Worm (Caenorhabditis elegans): ENCODE results near the gene F46B6.5.

The F46B6.5 gene

ce11 chrV:9738077-9738705, 44.7 kb downstream of the F46B6.5 start:
- TF ChIP-seq ceh-36 (tag; optimal IDR thresholded peaks at IDR 0.05) (no peak), flt-1 (GFP tag; IDR thresholded peaks at IDR 0.05) (no peak), tbx-11 (GFP tag; IDR thresholded peaks at IDR 0.05) (no peak), ets-7 (tag; optimal IDR thresholded peaks at IDR 0.05) (no peak), tra-4 (tag; optimal IDR thresholded peaks at IDR 0.05) (no peak), ama-1 (optimal IDR thresholded peaks at IDR 0.05) (no peak), aly-1 (tag; optimal IDR thresholded peaks at IDR 0.05) (no peak), B0310.2 (tag; optimal IDR thresholded peaks at IDR 0.05) (no peak)

- TF ChIP-seq pes-1 (GFP tag; IDR thresholded peaks at IDR 0.05) (no peak), tbx-37 (GFP tag; conservative IDR thresholded peaks at IDR 0.05) (no peak), ceh-13 (GFP tag; optimal IDR thresholded peaks at IDR 0.05) (no peak), B0310.2 (tag; optimal IDR thresholded peaks at IDR 0.05) (no peak), aly-1 (tag; optimal IDR thresholded peaks at IDR 0.05) (no peak), scrt-1 (GFP tag; IDR thresholded peaks at IDR 0.05) (no peak), tra-4 (tag; optimal IDR thresholded peaks at IDR 0.05) (no peak), ama-1 (optimal IDR thresholded peaks at IDR 0.05) (no peak), flt-1 (GFP tag; IDR thresholded peaks at IDR 0.05) (no peak), ets-7 (tag; optimal IDR thresholded peaks at IDR 0.05) (no peak), hmbx-1 (tag; optimal IDR thresholded peaks at IDR 0.05) (no peak)
These were observed 45.6 kb downstream of the F46B6.5 start, which contains the start of gene aqp-4 for ce11 chrV:9737287-9737686. Gene aqp-4 (plus strand): TSS chrV:9737556.

- TF ChIP-seq pes-1 (GFP tag; IDR thresholded peaks at IDR 0.05) = no peak
- TF ChIP-seq tbx-37 (GFP tag; conservative IDR thresholded peaks at IDR 0.05) = no peak
- TF ChIP-seq aly-1 (tag; optimal IDR thresholded peaks at IDR 0.05) = no peak
- TF ChIP-seq ets-7 (tag; optimal IDR thresholded peaks at IDR 0.05) = no peak
- TF ChIP-seq ceh-36 (tag; optimal IDR thresholded peaks at IDR 0.05) = no peak
- no peak for TF ChIP-seq B0310.2 (tag; optimal IDR thresholded peaks at IDR 0.05)
- TF ChIP-seq F13C5.2 (tag; optimal IDR thresholded peaks at IDR 0.05) = no peak
- no peak for TF ChIP-seq ama-1 (optimal IDR thresholded peaks at IDR 0.05)
- no peak for TF ChIP-seq hnd-1 (tag; optimal IDR thresholded peaks at IDR 0.05)
- no peak for TF ChIP-seq tbx-11 (GFP tag; IDR thresholded peaks at IDR 0.05)
- no peak for TF ChIP-seq tra-4 (tag; optimal IDR thresholded peaks at IDR 0.05)
- TF ChIP-seq hmg-4 (GFP tag; optimal IDR thresholded peaks at IDR 0.05) = no peak
These were observed 48.9 kb downstream of the F46B6.5 start, which contains the start of gene cal-7 for ce11 chrV:9733920-9734454. Gene cal-7 (plus strand): TSS chrV:9734103.

ce11 chrV:9731852-9732251, 51.0 kb downstream of the F46B6.5 start:
- no peak for TF ChIP-seq B0310.2 (tag; optimal IDR thresholded peaks at IDR 0.05)

ce11 chrV:9730743-9731706, 51.8 kb downstream of the F46B6.5 start:
- TF ChIP-seq flt-1 (GFP tag; IDR thresholded peaks at IDR 0.05) (peak; percentile 42; the same call in 1 of the 2 replicates), hmg-4 (GFP tag; optimal IDR thresholded peaks at IDR 0.05) (peak; percentile 87), hnd-1 (tag; optimal IDR thresholded peaks at IDR 0.05) (no peak), ets-7 (tag; optimal IDR thresholded peaks at IDR 0.05) (peak; percentile 16), tbx-37 (GFP tag; conservative IDR thresholded peaks at IDR 0.05) (0 out of 2 replicates have a peak, but pooled peaks have one; percentile 13), scrt-1 (GFP tag; IDR thresholded peaks at IDR 0.05) (no peak), B0310.2 (tag; optimal IDR thresholded peaks at IDR 0.05) (peak; percentile 70), hmbx-1 (tag; optimal IDR thresholded peaks at IDR 0.05) (no peak), F13C5.2 (tag; optimal IDR thresholded peaks at IDR 0.05) (peak; percentile 46), ama-1 (optimal IDR thresholded peaks at IDR 0.05) (peak; percentile 81), sea-1 (GFP tag; conservative IDR thresholded peaks at IDR 0.05) (peak; percentile 49; the same call in 1 of the 2 replicates)
